Worm (Caenorhabditis elegans) whole organism, late embryonic: ENCODE results near the gene C35A11.3.

ENCODE experiments used
- C08G9.2 ChIP-seq: sonication (generic microtip); optimal IDR thresholded peaks from 2 replicates; lab custom pipeline; 2016; ENCODE audit warnings: mild to moderate bottlenecking, missing genetic modification characterization, moderate library complexity, missing compliant biosample characterization
- ama-1 ChIP-seq: fragments of 150-350 bp; optimal IDR thresholded peaks from 2 replicates; lab custom pipeline; 2014
- ceh-2 ChIP-seq: sonication (generic microtip); optimal IDR thresholded peaks from 2 replicates; lab custom pipeline; 2016; ENCODE audit warnings: missing genotype, missing genetic modification characterization, missing compliant biosample characterization
- ceh-31 ChIP-seq: sonication (generic microtip); optimal IDR thresholded peaks from 2 replicates; lab custom pipeline; 2016; ENCODE audit warnings: missing genetic modification characterization, missing compliant biosample characterization
- ceh-34 ChIP-seq: sonication (generic microtip); optimal IDR thresholded peaks from 2 replicates; lab custom pipeline; 2016; ENCODE audit warnings: mild to moderate bottlenecking, missing genetic modification characterization, missing compliant biosample characterization
- ets-4 ChIP-seq: sonication (generic microtip); optimal IDR thresholded peaks from 2 replicates; lab custom pipeline; 2016; ENCODE audit warnings: missing genetic modification characterization, missing compliant biosample characterization
- lin-11 ChIP-seq: fragments of 200-800 bp; sonication (Bioruptor generic); optimal IDR thresholded peaks from 2 replicates; lab custom pipeline; 2018; ENCODE audit warnings: mild to moderate bottlenecking, missing genetic modification characterization, missing compliant biosample characterization
- nfya-1 ChIP-seq: sonication (generic microtip); optimal IDR thresholded peaks from 2 replicates; lab custom pipeline; 2017; ENCODE audit warnings: missing genetic modification characterization, mild to moderate bottlenecking, missing compliant biosample characterization, antibody characterized with exemption, moderate library complexity

DNA sequence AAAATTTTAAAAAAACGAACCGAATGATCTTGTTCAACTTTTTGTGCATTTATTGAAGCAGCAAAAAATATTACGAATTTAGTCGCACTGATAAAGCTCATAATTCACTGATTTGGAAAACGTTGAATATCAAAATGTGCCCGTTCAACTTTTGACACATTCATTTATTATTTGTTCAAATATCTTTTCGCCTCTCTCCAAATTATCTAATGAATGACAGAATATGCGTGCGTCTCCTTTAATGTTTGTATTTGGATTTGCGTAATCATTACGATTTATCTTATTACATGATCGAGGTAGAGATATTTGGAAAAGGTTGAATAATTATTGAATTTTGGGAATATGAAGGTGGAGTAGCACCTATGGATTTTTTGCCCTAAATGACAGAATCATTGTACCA lies 22.7 kb upstream of the C35A11.3 start, which contains the start of gene T09D3.3:
- no peak for TF ChIP-seq ceh-34 (tag; lab: Kevin White, UChicago)
- TF ChIP-seq C08G9.2 = no peak
- no peak for TF ChIP-seq nfya-1 (tag; lab: Kevin White, UChicago)
- no peak for TF ChIP-seq ama-1 (lab: Kevin White, UChicago)
- TF ChIP-seq ets-4 (tag; lab: Kevin White, UChicago) = no peak
- TF ChIP-seq ceh-2 (tag; lab: Kevin White, UChicago) = no peak
- TF ChIP-seq ceh-31 (tag; lab: Kevin White, UChicago) = no peak
- no peak for TF ChIP-seq lin-11 (tag; lab: Kevin White, UChicago)
